Worm (Caenorhabditis elegans): Measurements from ENCODE around the gene tbh-1.

DNA sequence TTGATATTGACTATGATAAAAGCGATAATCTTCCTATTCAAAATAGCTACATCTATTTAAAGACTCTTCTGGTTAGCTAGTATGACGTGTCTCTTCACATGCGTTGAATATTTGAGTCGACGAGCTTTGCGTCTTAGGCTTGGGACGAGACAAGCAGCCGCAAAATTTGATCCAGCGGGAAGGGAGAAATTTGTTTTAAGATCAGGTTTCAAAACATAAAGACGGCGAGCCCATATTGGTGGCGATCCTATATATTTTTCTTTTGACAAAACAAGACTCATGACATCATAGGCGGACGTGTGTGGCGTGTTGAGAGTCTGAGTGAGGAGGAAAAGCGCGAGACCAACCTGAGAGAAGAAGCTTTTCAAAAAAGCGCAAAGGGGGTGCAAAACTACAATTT lies 40.8 kb upstream of the tbh-1 start:
- TF ChIP-seq tag-97 (GFP tag; IDR thresholded peaks at IDR 0.05) (no peak), madf-9 (GFP tag; conservative IDR thresholded peaks at IDR 0.05) (no peak), ZK546.5 (tag; optimal IDR thresholded peaks at IDR 0.05) (no peak), hlh-11 (tag; optimal IDR thresholded peaks at IDR 0.05) (no peak), pha-4 (GFP tag; IDR thresholded peaks at IDR 0.05) (no peak), pha-4 (tag; optimal IDR thresholded peaks at IDR 0.05) (no peak), ztf-11 (tag; optimal IDR thresholded peaks at IDR 0.05) (no peak), aly-2 (tag; optimal IDR thresholded peaks at IDR 0.05) (no peak), pqm-1 (tag; optimal IDR thresholded peaks at IDR 0.05) (no peak)

Measured in whole organism, L4 larva.